Fruit fly (Drosophila melanogaster) whole organism, embryonic: ENCODE data around the gene crm.

ENCODE experiments used
- Atf3 ChIP-seq: fragments of 200-800 bp; sonication (Bioruptor generic); optimal IDR thresholded peaks from 3 replicates; lab custom pipeline; 2016; ENCODE audit warnings: missing biosample characterization, missing genetic modification characterization
- CG10565 ChIP-seq: fragments of 200-800 bp; sonication (Bioruptor generic); optimal IDR thresholded peaks from 3 replicates; lab custom pipeline; 2016; ENCODE audit warnings: missing biosample characterization, mild to moderate bottlenecking, missing genetic modification characterization
- CG10654 ChIP-seq: fragments of 200-800 bp; sonication (Bioruptor generic); optimal IDR thresholded peaks from 2 replicates; lab custom pipeline; 2016; ENCODE audit warnings: missing biosample characterization, missing genetic modification characterization
- CG11456 ChIP-seq: fragments of 200-800 bp; sonication (Bioruptor generic); IDR thresholded peaks from 3 replicates; pipeline ENCODE4 v1.3.6; 2022; ENCODE audit warnings: missing biosample characterization, missing genetic modification characterization
- CG13775 ChIP-seq: fragments of 200-800 bp; sonication (Bioruptor generic); optimal IDR thresholded peaks from 3 replicates; lab custom pipeline; 2017; ENCODE audit warnings: missing biosample characterization, mild to moderate bottlenecking, missing genetic modification characterization
- CG14014 ChIP-seq: fragments of 200-800 bp; sonication (Bioruptor generic); IDR thresholded peaks from 2 replicates; pipeline ENCODE4 v1.3.6; 2022; ENCODE audit warnings: missing biosample characterization, missing genetic modification characterization
- CG14667 ChIP-seq: fragments of 200-800 bp; sonication (Bioruptor generic); IDR thresholded peaks from 2 replicates; pipeline ENCODE4 v1.3.6; 2022; ENCODE audit warnings: missing biosample characterization, missing genetic modification characterization
- CG17328 ChIP-seq: fragments of 200-800 bp; sonication (Bioruptor generic); IDR thresholded peaks from 2 replicates; pipeline ENCODE4 v1.3.6; 2022; ENCODE audit warnings: missing biosample characterization, missing genetic modification characterization
- CG18599 ChIP-seq: fragments of 200-800 bp; sonication (Bioruptor generic); optimal IDR thresholded peaks from 3 replicates; lab custom pipeline; 2017; ENCODE audit warnings: missing biosample characterization, missing genetic modification characterization, mild to moderate bottlenecking, moderate library complexity, missing genetic modification reagents
- CG3065 ChIP-seq: fragments of 200-800 bp; sonication (Bioruptor generic); optimal IDR thresholded peaks from 2 replicates; lab custom pipeline; 2016; ENCODE audit warnings: missing biosample characterization, missing genetic modification characterization
- CG31224 ChIP-seq: fragments of 200-800 bp; sonication (Bioruptor generic); IDR thresholded peaks from 2 replicates; pipeline ENCODE4 v1.3.6; 2022; ENCODE audit warnings: missing biosample characterization, missing genetic modification characterization
- CG32532 ChIP-seq: fragments of 200-800 bp; sonication (Bioruptor generic); IDR thresholded peaks from 2 replicates; pipeline ENCODE4 v1.3.6; 2022; ENCODE audit warnings: missing biosample characterization, missing genetic modification characterization
- CG6683 ChIP-seq: fragments of 200-800 bp; sonication (Bioruptor generic); optimal IDR thresholded peaks from 2 replicates; lab custom pipeline; 2017; ENCODE audit warnings: missing biosample characterization, mild to moderate bottlenecking, missing genetic modification characterization, missing genetic modification reagents
- CG8290 ChIP-seq, 3 experiments: fragments of 200-800 bp; sonication (Bioruptor generic); optimal IDR thresholded peaks; 2 replicates each; lab custom pipeline; 2016 to 2019; ENCODE audit warnings: missing biosample characterization in 3 of 3, missing genetic modification characterization in 3 of 3, mild to moderate bottlenecking in 2 of 3, moderate library complexity in 1 of 3
- CG9817 ChIP-seq: fragments of 200-800 bp; sonication (Bioruptor generic); optimal IDR thresholded peaks from 2 replicates; lab custom pipeline; 2018; ENCODE audit warnings: missing biosample characterization, mild to moderate bottlenecking, missing genetic modification characterization, moderate library complexity
- D19A ChIP-seq: fragments of 200-800 bp; optimal IDR thresholded peaks from 3 replicates; lab custom pipeline; 2019; ENCODE audit warnings: missing biosample characterization, mild to moderate bottlenecking, missing genetic modification characterization, moderate library complexity
- Dll ChIP-seq: fragments of 200-800 bp; sonication (Bioruptor generic); IDR thresholded peaks from 4 replicates; pipeline ENCODE4 v1.3.6; 2022; ENCODE audit warnings: missing biosample characterization, missing genetic modification characterization; ENCODE audit not compliant: partially characterized antibody
- Elba2 ChIP-seq: fragments of 200-800 bp; sonication (Bioruptor generic); optimal IDR thresholded peaks from 3 replicates; lab custom pipeline; 2016; ENCODE audit warnings: missing biosample characterization, missing genetic modification characterization
- Ets97D ChIP-seq: fragments of 200-800 bp; sonication (Bioruptor generic); optimal IDR thresholded peaks from 3 replicates; lab custom pipeline; 2016; ENCODE audit warnings: missing biosample characterization, missing genetic modification characterization
- GATAe ChIP-seq: fragments of 200-800 bp; sonication (Bioruptor generic); conservative IDR thresholded peaks from 2 replicates; pipeline ENCODE4 v1.3.6; 2022; ENCODE audit warnings: missing biosample characterization, missing genetic modification characterization
- HLHmδ ChIP-seq: fragments of 200-800 bp; sonication (Bioruptor generic); optimal IDR thresholded peaks from 2 replicates; lab custom pipeline; 2018; ENCODE audit warnings: missing biosample characterization, mild to moderate bottlenecking, missing genetic modification characterization, moderate library complexity
- MBD-R2 ChIP-seq: fragments of 200-800 bp; sonication (Bioruptor generic); IDR thresholded peaks from 2 replicates; pipeline ENCODE4 v1.3.6; 2022; ENCODE audit warnings: missing biosample characterization, missing genetic modification characterization
- NfI ChIP-seq: fragments of 200-800 bp; sonication (Bioruptor generic); optimal IDR thresholded peaks from 3 replicates; lab custom pipeline; 2018; ENCODE audit warnings: missing biosample characterization, mild to moderate bottlenecking, missing genetic modification characterization, moderate library complexity
- Oaz ChIP-seq: fragments of 200-800 bp; sonication (Bioruptor generic); IDR thresholded peaks from 2 replicates; pipeline ENCODE4 v1.3.6; 2022; ENCODE audit warnings: missing biosample characterization, missing genetic modification characterization
- Rx ChIP-seq: fragments of 200-800 bp; sonication (Bioruptor generic); IDR thresholded peaks from 2 replicates; pipeline ENCODE4 v1.3.6; 2022; ENCODE audit warnings: missing biosample characterization, missing genetic modification characterization
- TFAM ChIP-seq: fragments of 200-800 bp; sonication (Bioruptor generic); optimal IDR thresholded peaks from 2 replicates; lab custom pipeline; 2017; ENCODE audit warnings: missing biosample characterization, missing genetic modification characterization, inconsistent platforms
- Xbp1 ChIP-seq: fragments of 200-800 bp; sonication (Bioruptor generic); optimal IDR thresholded peaks from 3 replicates; lab custom pipeline; 2016; ENCODE audit warnings: missing biosample characterization, mild to moderate bottlenecking, missing genetic modification characterization
- amos ChIP-seq: fragments of 200-800 bp; sonication (Bioruptor generic); IDR thresholded peaks from 2 replicates; pipeline ENCODE4 v1.3.6; 2022; ENCODE audit warnings: missing biosample characterization, missing genetic modification characterization; ENCODE audit not compliant: partially characterized antibody
- bbx ChIP-seq: fragments of 200-800 bp; sonication (Bioruptor generic); IDR thresholded peaks from 2 replicates; pipeline ENCODE4 v1.3.6; 2022; ENCODE audit warnings: missing biosample characterization, missing genetic modification characterization; ENCODE audit not compliant: partially characterized antibody
- bsh ChIP-seq, 2 experiments: fragments of 200-800 bp; sonication (Bioruptor generic); optimal IDR thresholded peaks; 2 replicates each; lab custom pipeline; 2017 to 2018; ENCODE audit warnings: mild to moderate bottlenecking in 2 of 2, missing biosample characterization in 2 of 2, missing genetic modification characterization in 2 of 2, moderate library complexity in 1 of 2
- cato ChIP-seq: fragments of 200-800 bp; sonication (Bioruptor generic); optimal IDR thresholded peaks from 2 replicates; lab custom pipeline; 2016; ENCODE audit warnings: missing biosample characterization, missing genetic modification characterization, borderline replicate concordance
- chif ChIP-seq, 2 experiments: fragments of 200-800 bp; sonication (Bioruptor generic); optimal IDR thresholded peaks; 3 replicates each; lab custom pipeline; 2016; ENCODE audit warnings: missing biosample characterization in 2 of 2, missing genetic modification characterization in 2 of 2
- crp ChIP-seq, 2 experiments: fragments of 200-800 bp; sonication (Bioruptor generic); optimal IDR thresholded peaks; 2 replicates in 1 of 2; 3 replicates in 1 of 2; lab custom pipeline; 2017; ENCODE audit warnings: missing biosample characterization in 2 of 2, missing genetic modification characterization in 2 of 2, mild to moderate bottlenecking in 1 of 2, moderate library complexity in 1 of 2
- dati ChIP-seq: fragments of 200-800 bp; sonication (Bioruptor generic); IDR thresholded peaks from 2 replicates; pipeline ENCODE4 v1.3.6; 2022; ENCODE audit warnings: missing biosample characterization, missing genetic modification characterization
- dmrt99B ChIP-seq: fragments of 200-800 bp; sonication (Bioruptor generic); optimal IDR thresholded peaks from 2 replicates; lab custom pipeline; 2018; ENCODE audit warnings: missing biosample characterization, mild to moderate bottlenecking, missing genetic modification characterization, moderate library complexity
- esg ChIP-seq: fragments of 200-800 bp; sonication (Bioruptor generic); conservative IDR thresholded peaks from 2 replicates; pipeline ENCODE4 v1.3.6; 2022; ENCODE audit warnings: missing biosample characterization, missing genetic modification characterization
- hbn ChIP-seq: fragments of 200-800 bp; sonication (Bioruptor generic); IDR thresholded peaks from 2 replicates; pipeline ENCODE4 v1.3.6; 2022; ENCODE audit warnings: missing biosample characterization, missing genetic modification characterization; ENCODE audit not compliant: partially characterized antibody
- hth ChIP-seq: fragments of >200 bp; optimal IDR thresholded peaks from 2 replicates; lab custom pipeline; 2017; ENCODE audit warnings: inconsistent platforms
- kay ChIP-seq: fragments of 200-800 bp; sonication (Bioruptor generic); optimal IDR thresholded peaks from 2 replicates; lab custom pipeline; 2016; ENCODE audit warnings: missing biosample characterization, missing genetic modification characterization
- lmd ChIP-seq: fragments of 200-800 bp; sonication (Bioruptor generic); IDR thresholded peaks from 2 replicates; pipeline ENCODE4 v1.3.6; 2022; ENCODE audit warnings: missing biosample characterization, missing genetic modification characterization
- nerfin-1 ChIP-seq: fragments of 200-800 bp; sonication (Bioruptor generic); optimal IDR thresholded peaks from 3 replicates; lab custom pipeline; 2019; ENCODE audit warnings: missing biosample characterization, mild to moderate bottlenecking, missing genetic modification characterization, moderate library complexity
- otp ChIP-seq: fragments of 200-800 bp; sonication (Bioruptor generic); IDR thresholded peaks from 3 replicates; pipeline ENCODE4, ENCODE4 v1.3.6; 2022; ENCODE audit warnings: missing biosample characterization, missing genetic modification characterization
- peb ChIP-seq: fragments of 200-800 bp; sonication (Bioruptor generic); IDR thresholded peaks from 2 replicates; pipeline ENCODE4 v1.3.6; 2022; ENCODE audit warnings: missing biosample characterization, missing genetic modification characterization
- pita ChIP-seq: fragments of 200-800 bp; sonication (Bioruptor generic); optimal IDR thresholded peaks from 2 replicates; lab custom pipeline; 2017; ENCODE audit warnings: missing biosample characterization, mild to moderate bottlenecking, missing genetic modification characterization
- tio ChIP-seq: fragments of 200-800 bp; sonication (Bioruptor generic); optimal IDR thresholded peaks from 2 replicates; lab custom pipeline; 2017; ENCODE audit warnings: missing biosample characterization, missing genetic modification characterization, inconsistent platforms
- tll ChIP-seq, 2 experiments: fragments of 200-800 bp in 1 of 2; fragments of >200 bp in 1 of 2; sonication (Bioruptor generic) in 1 of 2; optimal IDR thresholded peaks; 2 replicates each; lab custom pipeline; 2017 to 2019; ENCODE audit warnings: missing biosample characterization in 2 of 2, missing genetic modification characterization in 2 of 2, mild to moderate bottlenecking in 1 of 2, moderate library complexity in 1 of 2
- tx ChIP-seq: fragments of 200-800 bp; sonication (Bioruptor generic); optimal IDR thresholded peaks from 2 replicates; lab custom pipeline; 2016; ENCODE audit warnings: missing biosample characterization, missing genetic modification characterization
- vvl ChIP-seq: fragments of 200-800 bp; sonication (Bioruptor generic); IDR thresholded peaks from 2 replicates; pipeline ENCODE4 v1.3.6; 2022; ENCODE audit warnings: missing biosample characterization, missing genetic modification characterization
- zfh2 ChIP-seq: fragments of 200-800 bp; sonication (Bioruptor generic); optimal IDR thresholded peaks from 2 replicates; lab custom pipeline; 2016; ENCODE audit warnings: missing biosample characterization, missing genetic modification characterization

crm gene

dm6 chrX:2786553-2787118 is 48.1 kb upstream of the crm start (continued):
- TF ChIP-seq D19A (tag; lab: Kevin White, UChicago), result peak; percentile 42
- peak; percentile 69 for TF ChIP-seq cato
- TF ChIP-seq lmd (GFP tag; lab: Robert Waterston, UW), result peak; percentile 92
- no peak for TF ChIP-seq hth
- peak in 1 of 2 experiments; percentile 18 for TF ChIP-seq crp (GFP tag; optimal IDR thresholded peaks at IDR 0.05; lab: Kevin White, UChicago)
- no peak for TF ChIP-seq Elba2
- peak; percentile 85 for TF ChIP-seq CG10654 (GFP tag; lab: Kevin White, UChicago)
- peak; percentile 84 for TF ChIP-seq CG14667 (GFP tag; lab: Robert Waterston, UW)
- TF ChIP-seq dmrt99B, result peak; percentile 94
- TF ChIP-seq zfh2 (GFP tag; lab: Kevin White, UChicago), result peak; percentile 88
- peak; percentile 62 for TF ChIP-seq kay (GFP tag; lab: Kevin White, UChicago)
- TF ChIP-seq Atf3 (GFP tag; lab: Kevin White, UChicago), result peak; percentile 75
- peak; percentile 78 for TF ChIP-seq GATAe (GFP tag; lab: Robert Waterston, UW)
- peak; percentile 80 for TF ChIP-seq peb (GFP tag; lab: Robert Waterston, UW)
- TF ChIP-seq tx, result peak; percentile 82
- no peak for TF ChIP-seq Dll (GFP tag; lab: Robert Waterston, UW)
- TF ChIP-seq TFAM (GFP tag; lab: Kevin White, UChicago), result peak; percentile 25
- peak; percentile 91 for TF ChIP-seq CG18599 (GFP tag; lab: Kevin White, UChicago)
- peak; percentile 86 for TF ChIP-seq Rx (GFP tag; lab: Robert Waterston, UW)
- peak; percentile 95 for TF ChIP-seq vvl (GFP tag; lab: Robert Waterston, UW)
- no peak for TF ChIP-seq bbx (GFP tag; lab: Robert Waterston, UW)
- no peak for TF ChIP-seq tll (GFP tag; optimal IDR thresholded peaks at IDR 0.05; lab: Kevin White, UChicago)
- TF ChIP-seq HLHmδ, result no peak
- peak; percentile 80 for TF ChIP-seq MBD-R2 (GFP tag; lab: Robert Waterston, UW)
- no peak for TF ChIP-seq CG3065 (GFP tag; lab: Kevin White, UChicago)
- peak; percentile 55 for TF ChIP-seq CG8290 (GFP tag; optimal IDR thresholded peaks at IDR 0.05; lab: Kevin White, UChicago)
- peak in 1 of 2 experiments; percentile 84 for TF ChIP-seq CG8290 (tag; optimal IDR thresholded peaks at IDR 0.05; lab: Kevin White, UChicago)
- TF ChIP-seq CG17328 (GFP tag; lab: Robert Waterston, UW), result peak; percentile 88
- peak in 1 of 2 experiments; percentile 81 for TF ChIP-seq bsh (GFP tag; optimal IDR thresholded peaks at IDR 0.05; lab: Kevin White, UChicago)
- peak; percentile 93 for TF ChIP-seq CG11456 (GFP tag; lab: Robert Waterston, UW)
- TF ChIP-seq NfI, result peak; percentile 80
- peak; percentile 68 for TF ChIP-seq CG6683
- peak; percentile 92 for TF ChIP-seq esg (GFP tag; lab: Robert Waterston, UW)
- peak; percentile 60 for TF ChIP-seq Ets97D (GFP tag; lab: Kevin White, UChicago)
- TF ChIP-seq CG13775 (GFP tag; lab: Kevin White, UChicago), result peak; percentile 76
- TF ChIP-seq tio (GFP tag; lab: Kevin White, UChicago), result peak; percentile 75
- TF ChIP-seq CG9817 (tag; lab: Kevin White, UChicago), result peak; percentile 87
- TF ChIP-seq nerfin-1, result peak; percentile 74
- TF ChIP-seq Oaz, result peak; percentile 87
- peak; percentile 85 to 89 for TF ChIP-seq chif (GFP tag; optimal IDR thresholded peaks at IDR 0.05; lab: Kevin White, UChicago)
- TF ChIP-seq pita (GFP tag; lab: Kevin White, UChicago), result no peak
- TF ChIP-seq Xbp1 (GFP tag; lab: Kevin White, UChicago), result peak; percentile 90
- TF ChIP-seq CG32532, result peak; percentile 94
- peak; percentile 55 for TF ChIP-seq CG10565 (GFP tag; lab: Kevin White, UChicago)
- TF ChIP-seq otp (GFP tag; lab: Robert Waterston, UW), result peak; percentile 91
- peak; percentile 64 for TF ChIP-seq dati (GFP tag; lab: Robert Waterston, UW)
- TF ChIP-seq CG14014 (GFP tag; lab: Robert Waterston, UW), result peak; percentile 93
- peak; percentile 87 for TF ChIP-seq CG31224
- TF ChIP-seq hbn (GFP tag; lab: Robert Waterston, UW), result no peak
- no peak for TF ChIP-seq amos
